Worm (Caenorhabditis elegans) whole organism, young adult: ENCODE data around the gene mmad-1.

Source experiments
- ama-1 ChIP-seq, 3 experiments: fragments of 150-350 bp in 1 of 3; sonication (generic microtip) in 2 of 3; optimal IDR thresholded peaks; 2 replicates each; lab custom pipeline; 2014 to 2018; ENCODE audit warnings: missing biosample characterization in 2 of 3, missing genetic modification characterization in 2 of 3, missing genetic modification reagents in 2 of 3
- athp-1 ChIP-seq: sonication (generic microtip); optimal IDR thresholded peaks from 2 replicates; lab custom pipeline; 2017; ENCODE audit warnings: mild to moderate bottlenecking, missing genetic modification characterization, missing compliant biosample characterization
- ceh-100 ChIP-seq: fragments of 200-800 bp; sonication (Bioruptor generic); IDR thresholded peaks from 2 replicates; pipeline ENCODE4 v1.3.6; 2022; ENCODE audit warnings: missing genetic modification reagents, missing genetic modification characterization, missing compliant biosample characterization
- ceh-79 ChIP-seq: sonication (generic microtip); optimal IDR thresholded peaks from 2 replicates; lab custom pipeline; 2017; ENCODE audit warnings: mild to moderate bottlenecking, missing genetic modification characterization, missing compliant biosample characterization
- let-607 ChIP-seq, 2 experiments: fragments of 200-800 bp in 1 of 2; sonication (Bioruptor generic) in 1 of 2; sonication (generic microtip) in 1 of 2; optimal IDR thresholded peaks; 2 replicates each; lab custom pipeline; 2016 to 2018; ENCODE audit warnings: mild to moderate bottlenecking in 2 of 2, missing compliant biosample characterization in 2 of 2, missing genetic modification characterization in 2 of 2, moderate library complexity in 2 of 2, missing genotype in 1 of 2
- nfya-2 ChIP-seq: fragments of 200-800 bp; sonication (Bioruptor generic); IDR thresholded peaks from 2 replicates; pipeline ENCODE4 v1.3.6; 2022; ENCODE audit warnings: missing genetic modification reagents, missing genetic modification characterization, missing compliant biosample characterization
- somi-1 ChIP-seq: fragments of 200-800 bp; sonication (Bioruptor generic); optimal IDR thresholded peaks from 2 replicates; lab custom pipeline; 2018; ENCODE audit warnings: mild to moderate bottlenecking, missing genetic modification characterization, missing compliant biosample characterization

DNA sequence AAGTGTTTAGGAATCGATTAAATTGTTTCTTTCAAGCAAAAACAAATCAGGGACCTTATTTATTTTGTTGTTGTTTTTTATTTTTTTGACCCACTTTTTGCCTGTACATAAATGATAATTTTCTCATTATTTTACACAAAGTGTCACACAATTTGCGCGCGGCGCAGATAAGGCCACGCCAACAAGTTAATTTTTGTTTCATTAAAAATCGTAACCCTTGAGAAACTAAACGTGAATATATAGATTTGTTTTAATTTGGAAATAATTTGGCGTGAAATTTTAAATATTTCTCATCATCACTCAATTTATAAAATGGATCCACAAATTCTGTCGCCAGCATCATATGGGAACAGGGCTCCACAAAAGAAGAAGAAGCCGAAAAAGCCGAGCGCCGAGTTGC, 31.7 kb upstream of the mmad-1 start, which contains the start of gene T05D4.5:
- TF ChIP-seq somi-1 (GFP tag; lab: Kevin White, UChicago) (no peak), ceh-79 (tag; lab: Kevin White, UChicago) (no peak), athp-1 (tag; lab: Kevin White, UChicago) (no peak), ceh-100 (GFP tag; lab: Robert Waterston, UW) (no peak), nfya-2 (GFP tag; lab: Robert Waterston, UW) (no peak), let-607 (tag; optimal IDR thresholded peaks at IDR 0.05; lab: Kevin White, UChicago) (no peak), ama-1 (optimal IDR thresholded peaks at IDR 0.05; lab: Kevin White, UChicago) (no peak), ama-1 (GFP tag; optimal IDR thresholded peaks at IDR 0.05; lab: Kevin White, UChicago) (no peak)
